Worm (Caenorhabditis elegans): ENCODE results near the gene met-2.
A peak's percentile ranks its signal among the peaks of the same experiment; 100 is the strongest.

met-2 gene

ce11 chrIII:8370846-8371257, 4.2 kb upstream of the met-2 start (continued):
- no peak for TF ChIP-seq unc-30 (tag; optimal IDR thresholded peaks at IDR 0.05)
- no peak for TF ChIP-seq fos-1 (tag; optimal IDR thresholded peaks at IDR 0.05)
- peak; percentile 4 for TF ChIP-seq rnt-1 (tag; optimal IDR thresholded peaks at IDR 0.05)
- no peak for TF ChIP-seq nhr-12 (tag; optimal IDR thresholded peaks at IDR 0.05)

ce11 chrIII:8371595-8372305, 3.4 kb upstream of the met-2 start, which contains the start of gene lmbr-1:
Gene lmbr-1 (plus strand): TSS chrIII:8372255.
- TF ChIP-seq ceh-90 (tag; optimal IDR thresholded peaks at IDR 0.05) (no peak), efl-1 (optimal IDR thresholded peaks at IDR 0.05) (no peak), efl-1 (GFP tag; optimal IDR thresholded peaks at IDR 0.05 in 1 of 2) (peak in 1 of 2 experiments; percentile 46), nhr-85 (tag) (peak; percentile 13), lin-13 (GFP tag; optimal IDR thresholded peaks at IDR 0.05) (no peak), nhr-71 (tag; optimal IDR thresholded peaks at IDR 0.05) (no peak), blmp-1 (tag; optimal IDR thresholded peaks at IDR 0.05) (peak; percentile 25), dsc-1 (tag; optimal IDR thresholded peaks at IDR 0.05) (peak; percentile 93), lin-35 (GFP tag; optimal IDR thresholded peaks at IDR 0.05) (no peak), fkh-4 (tag; optimal IDR thresholded peaks at IDR 0.05; ENCODE audit: borderline replicate concordance) (peak; percentile 58)

ce11 chrIII:8380645-8381044, 5.5 kb downstream of the met-2 start, which contains the start of gene R05D3.12:
Gene R05D3.12 (plus strand): TSS chrIII:8380945.
- TF ChIP-seq mab-9 (GFP tag; IDR thresholded peaks at IDR 0.05) (no peak), mep-1 (tag; optimal IDR thresholded peaks at IDR 0.05) (no peak), alr-1 (tag; optimal IDR thresholded peaks at IDR 0.05; ENCODE audit: borderline replicate concordance) (no peak), ztf-4 (tag; optimal IDR thresholded peaks at IDR 0.05) (no peak), aly-2 (tag; optimal IDR thresholded peaks at IDR 0.05) (no peak), pag-3 (tag; optimal IDR thresholded peaks at IDR 0.05; ENCODE audit: borderline replicate concordance, insufficient read depth) (no peak), elt-2 (tag; optimal IDR thresholded peaks at IDR 0.05) (no peak), snpc-4 (tag; optimal IDR thresholded peaks at IDR 0.05) (no peak), nhr-11 (tag; optimal IDR thresholded peaks at IDR 0.05) (no peak), hpl-2 (GFP tag; optimal IDR thresholded peaks at IDR 0.05) (no peak)

ce11 chrIII:8389539-8389938, 14.4 kb downstream of the met-2 start, which contains the start of gene ZK353.4:
Gene ZK353.4 (minus strand): TSS chrIII:8389639.
- TF ChIP-seq elt-2 (tag; optimal IDR thresholded peaks at IDR 0.05): no peak
- no peak for TF ChIP-seq blmp-1 (tag; optimal IDR thresholded peaks at IDR 0.05)
- no peak for TF ChIP-seq nhr-237 (tag; optimal IDR thresholded peaks at IDR 0.05)
- TF ChIP-seq nhr-20 (tag; optimal IDR thresholded peaks at IDR 0.05): no peak
- no peak for TF ChIP-seq aha-1 (tag; optimal IDR thresholded peaks at IDR 0.05)
- no peak for TF ChIP-seq ceh-90 (tag; optimal IDR thresholded peaks at IDR 0.05)
- no peak for TF ChIP-seq efl-3 (GFP tag; optimal IDR thresholded peaks at IDR 0.05)
- TF ChIP-seq nhr-11 (tag; optimal IDR thresholded peaks at IDR 0.05): no peak
- no peak for TF ChIP-seq nhr-90 (tag; optimal IDR thresholded peaks at IDR 0.05; ENCODE audit: poor library complexity)

- TF ChIP-seq fkh-4 (tag; optimal IDR thresholded peaks at IDR 0.05; ENCODE audit: borderline replicate concordance): no peak
- peak; percentile 63 for TF ChIP-seq egl-13 (tag; optimal IDR thresholded peaks at IDR 0.05)
- TF ChIP-seq rnt-1 (tag; optimal IDR thresholded peaks at IDR 0.05): no peak
- no peak for TF ChIP-seq vab-15 (tag; optimal IDR thresholded peaks at IDR 0.05)
- no peak for TF ChIP-seq lir-3 (tag; optimal IDR thresholded peaks at IDR 0.05; ENCODE audit: poor library complexity)
- TF ChIP-seq dsc-1 (tag; optimal IDR thresholded peaks at IDR 0.05): peak; percentile 71
- no peak for TF ChIP-seq lin-39 (tag; optimal IDR thresholded peaks at IDR 0.05)
- TF ChIP-seq nhr-19 (GFP tag; conservative IDR thresholded peaks at IDR 0.05): no peak
- TF ChIP-seq ets-5 (GFP tag; IDR thresholded peaks at IDR 0.05): no peak
- TF ChIP-seq nhr-237 (tag; optimal IDR thresholded peaks at IDR 0.05): no peak
- peak; percentile 7; the same call in 1 of the 2 replicates for TF ChIP-seq isw-1 (GFP tag; IDR thresholded peaks at IDR 0.05)
- TF ChIP-seq ceh-8 (GFP tag; optimal IDR thresholded peaks at IDR 0.05): peak; percentile 36
- peak; percentile 85 for TF ChIP-seq lin-14 (GFP tag; optimal IDR thresholded peaks at IDR 0.05)
- no peak for TF ChIP-seq nhr-28 (tag; optimal IDR thresholded peaks at IDR 0.05)
- no peak for TF ChIP-seq nhr-77 (tag; optimal IDR thresholded peaks at IDR 0.05)
- TF ChIP-seq alr-1 (tag; optimal IDR thresholded peaks at IDR 0.05; ENCODE audit: borderline replicate concordance): no peak
- TF ChIP-seq lin-13 (GFP tag; optimal IDR thresholded peaks at IDR 0.05): peak; percentile 26
- TF ChIP-seq hpl-2 (GFP tag; optimal IDR thresholded peaks at IDR 0.05): no peak
- no peak for TF ChIP-seq unc-98 (GFP tag; IDR thresholded peaks at IDR 0.05)
- TF ChIP-seq aha-1 (tag; optimal IDR thresholded peaks at IDR 0.05): no peak
- peak; percentile 37 for TF ChIP-seq mep-1 (tag; optimal IDR thresholded peaks at IDR 0.05)
- peak; percentile 4 for TF ChIP-seq tbx-2 (tag; optimal IDR thresholded peaks at IDR 0.05)
- TF ChIP-seq pax-3 (tag; optimal IDR thresholded peaks at IDR 0.05): peak; percentile 50
Measured at ce11 chrIII:8392307-8392706, 17.2 kb downstream of the met-2 start.

All from whole organism, L1 larva.